Worm (Caenorhabditis elegans): ENCODE measurements around the gene F21D5.6.

- no peak for TF ChIP-seq him-1 (tag; optimal IDR thresholded peaks at IDR 0.05)
- no peak for TF ChIP-seq W03F9.2 (tag; optimal IDR thresholded peaks at IDR 0.05)
These were observed 35.7 kb downstream of the F21D5.6 start, which contains the start of gene H23L24.4 for ce11 chrIV:8705504-8705903.

Data from whole organism, L4/young adult.